Worm (Caenorhabditis elegans) whole organism, midembryonic: ENCODE measurements around the gene ltd-1.

Experiments
- T22C8.4 ChIP-seq: fragments of 200-800 bp; sonication (Bioruptor generic); IDR thresholded peaks from 2 replicates; pipeline ENCODE4 v1.3.6; 2022; ENCODE audit warnings: missing genetic modification characterization, missing compliant biosample characterization
- flt-1 ChIP-seq: fragments of 200-800 bp; sonication (Bioruptor generic); IDR thresholded peaks from 2 replicates; pipeline ENCODE4 v1.3.6; 2022; ENCODE audit warnings: missing genetic modification characterization, missing compliant biosample characterization
- klf-2 ChIP-seq: fragments of 200-800 bp; sonication (Bioruptor generic); conservative IDR thresholded peaks from 2 replicates; pipeline ENCODE4 v1.3.6; 2022; ENCODE audit warnings: missing genetic modification reagents, missing genetic modification characterization, missing compliant biosample characterization
- ref-1 ChIP-seq: fragments of 200-800 bp; sonication (Bioruptor generic); conservative IDR thresholded peaks from 2 replicates; pipeline ENCODE4 v1.3.6; 2022; ENCODE audit warnings: missing genetic modification reagents, missing genetic modification characterization, missing compliant biosample characterization
- tab-1 ChIP-seq: fragments of 200-800 bp; sonication (Bioruptor generic); IDR thresholded peaks from 2 replicates; pipeline ENCODE4 v1.3.6; 2022; ENCODE audit warnings: missing genetic modification characterization, missing compliant biosample characterization

DNA sequence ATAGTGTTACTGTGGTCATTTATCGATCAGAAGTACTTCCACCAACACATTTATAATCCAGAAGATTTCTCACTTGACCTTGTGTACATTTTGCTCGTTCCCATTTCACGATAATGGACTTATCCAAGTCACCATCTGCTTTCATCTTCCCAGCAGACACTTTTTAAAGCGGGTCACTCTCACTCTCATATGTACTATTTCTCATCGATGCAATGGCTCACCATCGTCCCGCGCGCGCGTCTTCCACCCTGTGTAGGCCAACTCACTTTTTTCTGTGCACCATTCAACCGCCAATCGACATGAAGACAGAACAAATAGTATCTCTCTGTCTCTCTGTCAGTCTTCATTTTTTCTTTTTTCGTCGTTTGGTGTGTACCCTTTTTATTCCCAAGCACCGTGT lies 40.4 kb downstream of the ltd-1 start:
- TF ChIP-seq ref-1 (GFP tag; lab: Robert Waterston, UW) (no peak), flt-1 (no peak), tab-1 (no peak), klf-2 (no peak), T22C8.4 (GFP tag; lab: Robert Waterston, UW) (no peak)
